Fruit fly (Drosophila melanogaster) whole organism, embryonic: ENCODE results near the gene CG12516.

Experiments used
- B-H2 ChIP-seq: fragments of 200-800 bp; sonication (Bioruptor generic); optimal IDR thresholded peaks from 2 replicates; lab custom pipeline; 2018; ENCODE audit warnings: missing biosample characterization, mild to moderate bottlenecking, missing genetic modification characterization
- Bgb ChIP-seq: fragments of 200-800 bp; sonication (Bioruptor generic); IDR thresholded peaks from 2 replicates; pipeline ENCODE4 v1.3.6; 2022; ENCODE audit warnings: missing biosample characterization, missing genetic modification characterization; ENCODE audit not compliant: partially characterized antibody
- CG11085 ChIP-seq: fragments of 200-800 bp; sonication (Bioruptor generic); IDR thresholded peaks from 2 replicates; pipeline ENCODE4 v1.3.6; 2022; ENCODE audit warnings: missing biosample characterization, missing genetic modification characterization
- CG11398 ChIP-seq: fragments of 200-800 bp; sonication (Bioruptor generic); optimal IDR thresholded peaks from 2 replicates; lab custom pipeline; 2016; ENCODE audit warnings: missing biosample characterization, missing genetic modification characterization
- CG11456 ChIP-seq: fragments of 200-800 bp; sonication (Bioruptor generic); IDR thresholded peaks from 3 replicates; pipeline ENCODE4 v1.3.6; 2022; ENCODE audit warnings: missing biosample characterization, missing genetic modification characterization
- CG12071 ChIP-seq: fragments of 200-800 bp; sonication (Bioruptor generic); optimal IDR thresholded peaks from 3 replicates; lab custom pipeline; 2018; ENCODE audit warnings: missing biosample characterization, mild to moderate bottlenecking, missing genetic modification characterization
- CG12219 ChIP-seq: fragments of 200-800 bp; sonication (Bioruptor generic); optimal IDR thresholded peaks from 3 replicates; lab custom pipeline; 2018; ENCODE audit warnings: missing biosample characterization, mild to moderate bottlenecking, missing genetic modification characterization
- CG14441 ChIP-seq: fragments of 200-800 bp; sonication (Bioruptor generic); IDR thresholded peaks from 2 replicates; pipeline ENCODE4 v1.3.6; 2022; ENCODE audit warnings: missing biosample characterization, missing genetic modification characterization
- CG16863 ChIP-seq: fragments of 200-800 bp; sonication (Bioruptor generic); optimal IDR thresholded peaks from 3 replicates; lab custom pipeline; 2016; ENCODE audit warnings: missing biosample characterization, missing genetic modification characterization
- CG17912 ChIP-seq: fragments of 200-800 bp; sonication (Bioruptor generic); optimal IDR thresholded peaks from 2 replicates; lab custom pipeline; 2018; ENCODE audit warnings: missing biosample characterization, mild to moderate bottlenecking, missing genetic modification characterization
- CG18262 ChIP-seq: fragments of 200-800 bp; optimal IDR thresholded peaks from 3 replicates; lab custom pipeline; 2019; ENCODE audit warnings: missing biosample characterization, mild to moderate bottlenecking, missing genetic modification characterization, moderate library complexity
- CG3163 ChIP-seq: fragments of 200-800 bp; sonication (Bioruptor generic); optimal IDR thresholded peaks from 3 replicates; lab custom pipeline; 2016; ENCODE audit warnings: missing biosample characterization, missing genetic modification characterization
- CG32532 ChIP-seq: fragments of 200-800 bp; sonication (Bioruptor generic); IDR thresholded peaks from 2 replicates; pipeline ENCODE4 v1.3.6; 2022; ENCODE audit warnings: missing biosample characterization, missing genetic modification characterization
- CG3726 ChIP-seq: fragments of 200-800 bp; sonication (Bioruptor generic); IDR thresholded peaks from 3 replicates; pipeline ENCODE4, ENCODE4 v1.3.6; 2022; ENCODE audit warnings: missing biosample characterization, missing genetic modification characterization
- CG4617 ChIP-seq: fragments of 200-800 bp; sonication (Bioruptor generic); optimal IDR thresholded peaks from 3 replicates; lab custom pipeline; 2016; ENCODE audit warnings: missing biosample characterization, missing genetic modification characterization, borderline replicate concordance
- CG6654 ChIP-seq: fragments of 200-800 bp; sonication (Bioruptor generic); optimal IDR thresholded peaks from 2 replicates; lab custom pipeline; 2017; ENCODE audit warnings: missing biosample characterization, mild to moderate bottlenecking, missing genetic modification characterization
- CG6683 ChIP-seq: fragments of 200-800 bp; sonication (Bioruptor generic); optimal IDR thresholded peaks from 2 replicates; lab custom pipeline; 2017; ENCODE audit warnings: missing biosample characterization, mild to moderate bottlenecking, missing genetic modification characterization, missing genetic modification reagents
- CG6813 ChIP-seq: fragments of 200-800 bp; sonication (Bioruptor generic); optimal IDR thresholded peaks from 2 replicates; lab custom pipeline; 2017; ENCODE audit warnings: missing biosample characterization, missing genetic modification characterization, mild to moderate bottlenecking, moderate library complexity, missing genetic modification reagents
- CG7963 ChIP-seq: fragments of 200-800 bp; sonication (Bioruptor generic); IDR thresholded peaks from 3 replicates; pipeline ENCODE4 v1.3.6; 2022; ENCODE audit warnings: missing biosample characterization, missing genetic modification characterization; ENCODE audit not compliant: partially characterized antibody
- CG8765 ChIP-seq: fragments of 200-800 bp; sonication (Bioruptor generic); IDR thresholded peaks from 2 replicates; pipeline ENCODE4 v1.3.6; 2022; ENCODE audit warnings: missing biosample characterization, missing genetic modification characterization
- D ChIP-seq, 2 experiments: fragments of 200-800 bp in 1 of 2; fragments of >200 bp in 1 of 2; sonication (Bioruptor generic) in 1 of 2; optimal IDR thresholded peaks; 2 replicates in 1 of 2; 3 replicates in 1 of 2; lab custom pipeline; 2017; ENCODE audit warnings: mild to moderate bottlenecking in 1 of 2, missing biosample characterization in 1 of 2, missing genetic modification characterization in 1 of 2, missing genetic modification reagents in 1 of 2
- Doc3 ChIP-seq: fragments of 200-800 bp; sonication (Bioruptor generic); IDR thresholded peaks from 3 replicates; pipeline ENCODE4 v1.3.6; 2022; ENCODE audit warnings: missing biosample characterization, missing genetic modification characterization; ENCODE audit not compliant: partially characterized antibody
- E2f2 ChIP-seq: fragments of 200-800 bp; sonication (Bioruptor generic); IDR thresholded peaks from 2 replicates; pipeline ENCODE4 v1.3.6; 2022; ENCODE audit warnings: missing biosample characterization, missing genetic modification characterization
- Fer1 ChIP-seq: fragments of 200-800 bp; sonication (Bioruptor generic); optimal IDR thresholded peaks from 2 replicates; lab custom pipeline; 2017; ENCODE audit warnings: missing biosample characterization, mild to moderate bottlenecking, missing genetic modification characterization
- H15 ChIP-seq: fragments of 200-800 bp; sonication (Bioruptor generic); IDR thresholded peaks from 3 replicates; pipeline ENCODE4 v1.3.6; 2022; ENCODE audit warnings: missing biosample characterization, missing genetic modification characterization
- Hr51 ChIP-seq, 2 experiments: fragments of 200-800 bp; sonication (Bioruptor generic); optimal IDR thresholded peaks; 2 replicates in 1 of 2; 3 replicates in 1 of 2; lab custom pipeline; 2016 to 2018; ENCODE audit warnings: missing biosample characterization in 2 of 2, missing genetic modification characterization in 2 of 2, mild to moderate bottlenecking in 1 of 2, moderate library complexity in 1 of 2
- Mes4 ChIP-seq: fragments of 200-800 bp; sonication (Bioruptor generic); optimal IDR thresholded peaks from 2 replicates; lab custom pipeline; 2016; ENCODE audit warnings: missing biosample characterization, missing genetic modification characterization
- NK7.1 ChIP-seq: fragments of 200-800 bp; sonication (Bioruptor generic); optimal IDR thresholded peaks from 3 replicates; lab custom pipeline; 2016; ENCODE audit warnings: missing biosample characterization, missing genetic modification characterization
- Stat92E ChIP-seq, 3 experiments: fragments of >200 bp in 2 of 3; fragments of 200-800 bp in 1 of 3; sonication (Bioruptor generic) in 1 of 3; optimal IDR thresholded peaks; 2 replicates each; lab custom pipeline; 2017 to 2019; ENCODE audit warnings: missing biosample characterization in 3 of 3, missing genetic modification characterization in 3 of 3, mild to moderate bottlenecking in 1 of 3, moderate library complexity in 1 of 3
- TFAM ChIP-seq: fragments of 200-800 bp; sonication (Bioruptor generic); optimal IDR thresholded peaks from 2 replicates; lab custom pipeline; 2017; ENCODE audit warnings: missing biosample characterization, missing genetic modification characterization, inconsistent platforms
- bsh ChIP-seq, 2 experiments: fragments of 200-800 bp; sonication (Bioruptor generic); optimal IDR thresholded peaks; 2 replicates each; lab custom pipeline; 2017 to 2018; ENCODE audit warnings: mild to moderate bottlenecking in 2 of 2, missing biosample characterization in 2 of 2, missing genetic modification characterization in 2 of 2, moderate library complexity in 1 of 2
- cwo ChIP-seq: fragments of 200-800 bp; sonication (Bioruptor generic); optimal IDR thresholded peaks from 3 replicates; lab custom pipeline; 2017; ENCODE audit warnings: missing biosample characterization, missing genetic modification characterization, mild to moderate bottlenecking, moderate library complexity, missing genetic modification reagents
- dysf ChIP-seq: fragments of 200-800 bp; sonication (Bioruptor generic); IDR thresholded peaks from 3 replicates; pipeline ENCODE4 v1.3.6; 2022; ENCODE audit warnings: missing biosample characterization, missing genetic modification characterization
- ems ChIP-seq: fragments of 200-800 bp; sonication (Bioruptor generic); optimal IDR thresholded peaks from 3 replicates; lab custom pipeline; 2016; ENCODE audit warnings: missing biosample characterization, missing genetic modification characterization
- esg ChIP-seq: fragments of 200-800 bp; sonication (Bioruptor generic); conservative IDR thresholded peaks from 2 replicates; pipeline ENCODE4 v1.3.6; 2022; ENCODE audit warnings: missing biosample characterization, missing genetic modification characterization
- fd102C ChIP-seq: fragments of 200-800 bp; sonication (Bioruptor generic); optimal IDR thresholded peaks from 2 replicates; lab custom pipeline; 2018; ENCODE audit warnings: missing biosample characterization, mild to moderate bottlenecking, missing genetic modification characterization, moderate library complexity
- fd3F ChIP-seq: fragments of 200-800 bp; sonication (Bioruptor generic); optimal IDR thresholded peaks from 2 replicates; lab custom pipeline; 2018; ENCODE audit warnings: missing biosample characterization, mild to moderate bottlenecking, missing genetic modification characterization, moderate library complexity
- gro ChIP-seq: fragments of 200-800 bp; sonication (Bioruptor generic); optimal IDR thresholded peaks from 2 replicates; lab custom pipeline; 2016; ENCODE audit warnings: missing biosample characterization, missing genetic modification characterization
- lmd ChIP-seq: fragments of 200-800 bp; sonication (Bioruptor generic); IDR thresholded peaks from 2 replicates; pipeline ENCODE4 v1.3.6; 2022; ENCODE audit warnings: missing biosample characterization, missing genetic modification characterization
- pzg ChIP-seq: fragments of 200-800 bp; sonication (Bioruptor generic); optimal IDR thresholded peaks from 3 replicates; lab custom pipeline; 2018; ENCODE audit warnings: missing biosample characterization, mild to moderate bottlenecking, missing genetic modification characterization, moderate library complexity
- sim ChIP-seq: fragments of 200-800 bp; sonication (Bioruptor generic); IDR thresholded peaks from 2 replicates; pipeline ENCODE4 v1.3.6; 2022; ENCODE audit warnings: missing biosample characterization, missing genetic modification characterization
- slbo ChIP-seq: fragments of 200-800 bp; sonication (Bioruptor generic); IDR thresholded peaks from 2 replicates; pipeline ENCODE4 v1.3.6; 2022; ENCODE audit warnings: missing biosample characterization, missing genetic modification characterization
- slp2 ChIP-seq: fragments of 200-800 bp; sonication (Bioruptor generic); optimal IDR thresholded peaks from 2 replicates; lab custom pipeline; 2016; ENCODE audit warnings: missing biosample characterization, missing genetic modification characterization
- sqz ChIP-seq: fragments of 200-800 bp; sonication (Bioruptor generic); optimal IDR thresholded peaks from 3 replicates; lab custom pipeline; 2018; ENCODE audit warnings: missing biosample characterization, mild to moderate bottlenecking, missing genetic modification characterization
- tap ChIP-seq: fragments of 200-800 bp; optimal IDR thresholded peaks from 3 replicates; lab custom pipeline; 2019; ENCODE audit warnings: missing biosample characterization, mild to moderate bottlenecking, missing genetic modification characterization, moderate library complexity
- zen2 ChIP-seq: fragments of 200-800 bp; sonication (Bioruptor generic); IDR thresholded peaks from 3 replicates; pipeline ENCODE4 v1.3.6; 2022; ENCODE audit warnings: missing biosample characterization, missing genetic modification characterization; ENCODE audit not compliant: partially characterized antibody

The CG12516 gene

DNA sequence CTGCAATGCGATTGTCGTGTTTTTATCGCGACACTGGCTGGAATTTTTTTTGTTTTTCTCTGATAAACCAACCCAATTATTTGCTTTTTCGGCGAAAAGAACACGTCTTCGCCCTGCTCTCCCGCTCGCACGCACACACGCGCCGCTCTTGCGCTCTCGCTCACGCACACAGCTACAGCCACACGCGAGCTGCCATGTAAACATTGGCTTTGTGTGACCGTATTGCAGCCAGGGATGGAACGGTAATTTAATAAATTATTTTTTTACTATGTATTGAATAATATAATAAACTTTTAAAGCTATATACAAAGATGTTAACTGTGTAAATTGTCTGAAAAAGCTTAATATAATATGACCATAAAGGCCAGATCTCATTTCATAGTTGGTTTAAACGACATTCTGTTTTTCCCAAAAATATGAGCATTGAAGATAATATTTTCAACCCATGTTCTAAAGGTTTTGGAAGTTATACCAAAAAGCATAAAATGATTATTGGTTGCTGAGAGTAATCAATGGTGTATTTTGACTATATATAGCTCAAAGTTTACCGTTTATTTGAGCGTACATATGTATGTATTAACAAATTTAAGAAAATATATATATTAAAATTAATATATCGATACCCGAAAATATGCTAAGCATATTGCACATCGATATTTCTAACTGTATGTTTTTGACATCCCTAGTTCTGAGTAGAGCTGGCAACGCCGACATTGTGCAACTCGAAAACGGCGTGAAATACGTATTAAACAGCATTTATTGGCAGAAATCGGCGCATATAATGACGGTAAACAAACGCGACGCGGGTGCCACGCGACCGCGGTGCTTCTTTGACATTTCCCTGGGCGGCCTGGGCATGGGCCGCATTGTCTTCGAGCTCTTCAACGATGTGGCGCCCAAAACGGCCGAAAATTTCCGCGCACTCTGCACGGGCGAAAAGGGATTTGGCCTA lies 35.5 kb upstream of the CG12516 start, which contains the start of the genes Gfat2 and Moca-cyp (continued):
- peak; percentile 36 for TF ChIP-seq CG12219
- TF ChIP-seq fd102C (GFP tag; lab: Kevin White, UChicago), result no peak
- TF ChIP-seq pzg (GFP tag; lab: Kevin White, UChicago), result peak; percentile 41
- TF ChIP-seq CG32532 (GFP tag; lab: Robert Waterston, UW), result peak; percentile 68
- peak; percentile 32; the same call in 1 of the 3 replicates for TF ChIP-seq CG7963
- peak; percentile 52 for TF ChIP-seq cwo (GFP tag; lab: Kevin White, UChicago)
- peak; percentile 34 for TF ChIP-seq gro
- TF ChIP-seq TFAM (GFP tag; lab: Kevin White, UChicago), result no peak
- TF ChIP-seq CG3726 (GFP tag; lab: Robert Waterston, UW), result no peak
- TF ChIP-seq CG6683 (GFP tag; lab: Kevin White, UChicago), result no peak
- peak; percentile 6 for TF ChIP-seq ems
- no peak for TF ChIP-seq CG8765 (GFP tag; lab: Robert Waterston, UW)
- peak; percentile 67 for TF ChIP-seq tap (tag; lab: Kevin White, UChicago)
- TF ChIP-seq CG18262, result peak; percentile 69
- TF ChIP-seq Doc3 (GFP tag; lab: Robert Waterston, UW), result peak; percentile 51; the same call in 2 of the 3 replicates
- TF ChIP-seq CG11398 (GFP tag; lab: Kevin White, UChicago), result no peak
- TF ChIP-seq Mes4 (GFP tag; lab: Kevin White, UChicago), result no peak
- peak; percentile 69 for TF ChIP-seq CG12071 (GFP tag; lab: Kevin White, UChicago)
- peak; percentile 43; the same call in 2 of the 3 replicates for TF ChIP-seq dysf (GFP tag; lab: Robert Waterston, UW)
- TF ChIP-seq fd3F (GFP tag; lab: Kevin White, UChicago), result peak; percentile 58
- no peak for TF ChIP-seq E2f2 (GFP tag; lab: Robert Waterston, UW)
- TF ChIP-seq B-H2 (GFP tag; lab: Kevin White, UChicago), result peak; percentile 63
- peak; percentile 55 for TF ChIP-seq CG4617
- peak; percentile 66 for TF ChIP-seq Bgb
- peak; percentile 69 for TF ChIP-seq lmd (GFP tag; lab: Robert Waterston, UW)
- TF ChIP-seq NK7.1 (GFP tag; lab: Kevin White, UChicago), result no peak
- TF ChIP-seq CG14441, result peak; percentile 71
- TF ChIP-seq CG11085 (GFP tag; lab: Robert Waterston, UW), result peak; percentile 45; the same call in 1 of the 2 replicates
- TF ChIP-seq slp2 (GFP tag; lab: Kevin White, UChicago), result no peak
- peak in 1 of 3 experiments; percentile 81 for TF ChIP-seq Stat92E (GFP tag; optimal IDR thresholded peaks at IDR 0.05; lab: Kevin White, UChicago)
- no peak for TF ChIP-seq esg (GFP tag; lab: Robert Waterston, UW)
- no peak; the same call in 2 of the 3 replicates for TF ChIP-seq zen2
- peak; percentile 14 for TF ChIP-seq CG6654 (GFP tag; lab: Kevin White, UChicago)
- TF ChIP-seq slbo, result peak; percentile 73
- no peak for TF ChIP-seq D (optimal IDR thresholded peaks at IDR 0.05; lab: Kevin White, UChicago)
- TF ChIP-seq D (GFP tag; optimal IDR thresholded peaks at IDR 0.05; lab: Kevin White, UChicago), result peak; percentile 52
- peak in 1 of 2 experiments; percentile 58 for TF ChIP-seq bsh (GFP tag; optimal IDR thresholded peaks at IDR 0.05; lab: Kevin White, UChicago)
- TF ChIP-seq CG16863, result no peak
- TF ChIP-seq CG17912, result no peak
- no peak for TF ChIP-seq CG3163 (GFP tag; lab: Kevin White, UChicago)
- TF ChIP-seq CG6813 (GFP tag; lab: Kevin White, UChicago), result peak; percentile 57
- peak; percentile 81 for TF ChIP-seq sqz
- TF ChIP-seq CG11456, result peak; percentile 74; the same call in 2 of the 3 replicates
- TF ChIP-seq H15 (GFP tag; lab: Robert Waterston, UW), result 0 out of 3 replicates have a peak, but pooled peaks have one; percentile 39
- TF ChIP-seq Hr51 (GFP tag; optimal IDR thresholded peaks at IDR 0.05; lab: Kevin White, UChicago), result peak; percentile 51 to 61
- TF ChIP-seq sim, result no peak
- TF ChIP-seq Fer1 (GFP tag; lab: Kevin White, UChicago), result peak; percentile 66
